Fruit fly (Drosophila melanogaster): ENCODE measurements around the gene Brd.

The Brd gene

dm6 chr3L:14952858-14953669 is 19.4 kb upstream of the Brd start (continued):
- peak; percentile 100 for TF ChIP-seq D (optimal IDR thresholded peaks at IDR 0.05)
- TF ChIP-seq D (GFP tag; optimal IDR thresholded peaks at IDR 0.05), result no peak
- no peak for TF ChIP-seq Mad (GFP tag; optimal IDR thresholded peaks at IDR 0.05)
- peak; percentile 64 for TF ChIP-seq zf30C (GFP tag; optimal IDR thresholded peaks at IDR 0.05)
- TF ChIP-seq fd102C (GFP tag; optimal IDR thresholded peaks at IDR 0.05), result peak; percentile 37
- no peak for TF ChIP-seq insv (GFP tag; optimal IDR thresholded peaks at IDR 0.05)
- no peak for TF ChIP-seq Ssrp (tag; optimal IDR thresholded peaks at IDR 0.05)
- no peak for TF ChIP-seq hb (GFP tag; IDR thresholded peaks at IDR 0.05; ENCODE audit: partially characterized antibody)
- TF ChIP-seq CG31388 (GFP tag; optimal IDR thresholded peaks at IDR 0.05), result no peak
- TF ChIP-seq Hr78 (GFP tag; optimal IDR thresholded peaks at IDR 0.05), result no peak
- TF ChIP-seq CG15696 (tag; optimal IDR thresholded peaks at IDR 0.05), result peak; percentile 66
- TF ChIP-seq CG12391 (tag; optimal IDR thresholded peaks at IDR 0.05), result peak; percentile 20
- TF ChIP-seq croc (GFP tag; conservative IDR thresholded peaks at IDR 0.05), result no peak
- peak; percentile 28 for TF ChIP-seq p53 (GFP tag; optimal IDR thresholded peaks at IDR 0.05)
- TF ChIP-seq bsh (GFP tag; optimal IDR thresholded peaks at IDR 0.05), result no peak
- TF ChIP-seq CG17361 (GFP tag; IDR thresholded peaks at IDR 0.05), result peak; percentile 33; the same call in 1 of the 3 replicates
- TF ChIP-seq tx (GFP tag; optimal IDR thresholded peaks at IDR 0.05), result no peak
- no peak for TF ChIP-seq fd3F (GFP tag; optimal IDR thresholded peaks at IDR 0.05)
- no peak for TF ChIP-seq klu (GFP tag; IDR thresholded peaks at IDR 0.05)
- TF ChIP-seq schlank (tag; optimal IDR thresholded peaks at IDR 0.05), result no peak
- TF ChIP-seq dmrt11E (tag; optimal IDR thresholded peaks at IDR 0.05), result peak; percentile 58
- no peak for TF ChIP-seq tio (GFP tag; optimal IDR thresholded peaks at IDR 0.05)
- no peak for TF ChIP-seq CG14050 (GFP tag; IDR thresholded peaks at IDR 0.05)
- TF ChIP-seq Fer1 (GFP tag; optimal IDR thresholded peaks at IDR 0.05), result no peak
- TF ChIP-seq crp (GFP tag; optimal IDR thresholded peaks at IDR 0.05), result no peak

- TF ChIP-seq slp2 (GFP tag; optimal IDR thresholded peaks at IDR 0.05), result no peak
- TF ChIP-seq CG18764 (GFP tag; optimal IDR thresholded peaks at IDR 0.05), result peak; percentile 35
- no peak for TF ChIP-seq toy (GFP tag; IDR thresholded peaks at IDR 0.05)
- TF ChIP-seq CG2712 (tag; optimal IDR thresholded peaks at IDR 0.05), result peak; percentile 61
- peak; percentile 52 for TF ChIP-seq CG31441 (GFP tag; IDR thresholded peaks at IDR 0.05)
- no peak for TF ChIP-seq CG4328 (GFP tag; optimal IDR thresholded peaks at IDR 0.05)
- no peak for TF ChIP-seq ftz-f1 (GFP tag; optimal IDR thresholded peaks at IDR 0.05)
- TF ChIP-seq eyg (GFP tag; optimal IDR thresholded peaks at IDR 0.05), result no peak
- no peak for TF ChIP-seq CG5245 (GFP tag; optimal IDR thresholded peaks at IDR 0.05)
- no peak for TF ChIP-seq CG11504 (tag; optimal IDR thresholded peaks at IDR 0.05)
- TF ChIP-seq HLH4C (GFP tag; IDR thresholded peaks at IDR 0.05; ENCODE audit: partially characterized antibody), result no peak
- peak; percentile 93 for TF ChIP-seq sens (GFP tag)
- no peak for TF ChIP-seq CG18011 (GFP tag; optimal IDR thresholded peaks at IDR 0.05)
- no peak for TF ChIP-seq CG6689 (GFP tag; IDR thresholded peaks at IDR 0.05)
- TF ChIP-seq YL-1 (GFP tag; optimal IDR thresholded peaks at IDR 0.05), result peak; percentile 48
- TF ChIP-seq grau (tag; optimal IDR thresholded peaks at IDR 0.05), result no peak
- TF ChIP-seq CG2120 (GFP tag; optimal IDR thresholded peaks at IDR 0.05), result no peak
- TF ChIP-seq abd-A (tag; optimal IDR thresholded peaks at IDR 0.05), result no peak
- TF ChIP-seq jigr1 (GFP tag; IDR thresholded peaks at IDR 0.05), result no peak
- TF ChIP-seq crp (GFP tag; optimal IDR thresholded peaks at IDR 0.05), result no peak
- TF ChIP-seq CG4617 (GFP tag; optimal IDR thresholded peaks at IDR 0.05; ENCODE audit: borderline replicate concordance), result no peak
- TF ChIP-seq CkIIα-i1 (GFP tag; IDR thresholded peaks at IDR 0.05), result no peak
- TF ChIP-seq ase (GFP tag; IDR thresholded peaks at IDR 0.05), result no peak
- TF ChIP-seq en (GFP tag; optimal IDR thresholded peaks at IDR 0.05), result peak; percentile 3
- peak; percentile 26 for TF ChIP-seq NK7.1 (GFP tag; optimal IDR thresholded peaks at IDR 0.05)
Measured at dm6 chr3L:14956288-14957032, 16.0 kb upstream of the Brd start.
